Fruit fly (Drosophila melanogaster): ENCODE results near the gene Pdp1.

Gene Pdp1

DNA sequence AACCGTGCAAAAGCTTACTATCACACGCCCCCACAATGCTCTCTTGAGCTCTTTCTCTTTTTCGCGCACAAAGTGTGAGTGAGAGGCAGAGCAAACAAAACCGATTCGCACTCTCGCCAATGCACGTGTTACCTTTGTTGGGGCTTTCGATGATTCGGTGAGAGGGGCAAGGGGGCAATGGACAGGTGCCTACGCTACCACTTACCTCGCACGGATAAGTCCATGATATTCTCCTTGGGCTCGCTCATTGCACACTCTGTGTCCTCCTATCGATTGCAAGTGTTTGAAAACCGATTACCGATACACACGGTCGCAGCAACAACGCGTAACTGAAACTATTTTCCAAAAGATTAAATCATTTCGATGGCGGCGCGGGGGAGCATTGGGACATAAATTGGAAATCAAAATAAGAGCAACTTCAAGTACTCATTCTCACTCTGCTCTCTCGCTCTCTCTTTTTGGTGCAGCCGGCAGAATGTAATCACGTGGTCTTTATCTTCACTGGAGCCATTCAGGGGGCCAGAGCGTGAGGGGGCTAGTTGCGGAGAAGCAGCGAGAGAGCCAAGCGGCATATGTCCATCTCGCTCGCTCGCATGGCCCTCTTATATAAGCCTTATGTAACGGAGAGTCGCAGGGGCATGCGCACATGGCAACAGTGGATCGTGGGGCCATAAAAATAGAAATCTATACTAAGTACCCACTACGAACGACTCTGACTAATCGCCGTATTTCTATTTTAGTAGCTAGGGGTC lies at the start of gene Pdp1 (continued):
- TF ChIP-seq Mad (GFP tag; optimal IDR thresholded peaks at IDR 0.05) (no peak), al (GFP tag; IDR thresholded peaks at IDR 0.05) (no peak), exex (tag; optimal IDR thresholded peaks at IDR 0.05) (peak; percentile 74), Meics (GFP tag; optimal IDR thresholded peaks at IDR 0.05) (peak; percentile 7), pita (GFP tag; optimal IDR thresholded peaks at IDR 0.05) (no peak), dysf (GFP tag; IDR thresholded peaks at IDR 0.05) (0 out of 3 replicates have a peak, but pooled peaks have one; percentile 16), tup (GFP tag; optimal IDR thresholded peaks at IDR 0.05) (no peak), knrl (GFP tag; IDR thresholded peaks at IDR 0.05; ENCODE audit: partially characterized antibody) (no peak), CG1792 (GFP tag; optimal IDR thresholded peaks at IDR 0.05) (no peak), pzg (GFP tag; optimal IDR thresholded peaks at IDR 0.05) (no peak), zfh2 (GFP tag; optimal IDR thresholded peaks at IDR 0.05) (no peak), CG7987 (GFP tag; optimal IDR thresholded peaks at IDR 0.05) (peak; percentile 99), fu2 (GFP tag; optimal IDR thresholded peaks at IDR 0.05) (no peak), CG8089 (GFP tag; optimal IDR thresholded peaks at IDR 0.05) (no peak), ro (GFP tag; IDR thresholded peaks at IDR 0.05) (no peak), CG8388 (GFP tag; optimal IDR thresholded peaks at IDR 0.05) (no peak), peb (GFP tag; IDR thresholded peaks at IDR 0.05) (no peak), Sry-β (GFP tag; optimal IDR thresholded peaks at IDR 0.05) (no peak), Pdp1 (GFP tag; optimal IDR thresholded peaks at IDR 0.05) (peak in 1 of 2 experiments; percentile 100), h (optimal IDR thresholded peaks at IDR 0.05) (no peak), insv (GFP tag; optimal IDR thresholded peaks at IDR 0.05) (no peak), CG4282 (GFP tag; optimal IDR thresholded peaks at IDR 0.05) (no peak), amos (GFP tag; IDR thresholded peaks at IDR 0.05; ENCODE audit: partially characterized antibody) (no peak; the same call in 1 of the 2 replicates), Nf-YB (GFP tag; optimal IDR thresholded peaks at IDR 0.05) (no peak), CG6175 (GFP tag; IDR thresholded peaks at IDR 0.05) (no peak), CG17802 (tag; optimal IDR thresholded peaks at IDR 0.05) (no peak), CG17829 (tag; optimal IDR thresholded peaks at IDR 0.05) (peak; percentile 26), gsb (GFP tag; IDR thresholded peaks at IDR 0.05) (no peak), CG16863 (GFP tag; optimal IDR thresholded peaks at IDR 0.05) (no peak), lmd (GFP tag; IDR thresholded peaks at IDR 0.05) (no peak), CG2129 (GFP tag; IDR thresholded peaks at IDR 0.05; ENCODE audit: partially characterized antibody) (no peak), stc (GFP tag; IDR thresholded peaks at IDR 0.05) (0 out of 2 replicates have a peak, but pooled peaks have one; percentile 18), CG16813 (GFP tag; IDR thresholded peaks at IDR 0.05; ENCODE audit: partially characterized antibody) (peak; percentile 39; the same call in 1 of the 3 replicates), Bteb2 (GFP tag; optimal IDR thresholded peaks at IDR 0.05) (no peak), Usf (GFP tag; optimal IDR thresholded peaks at IDR 0.05) (peak; percentile 92), sqz (GFP tag; optimal IDR thresholded peaks at IDR 0.05) (no peak), CG7271 (tag; optimal IDR thresholded peaks at IDR 0.05) (no peak), bbx (GFP tag; IDR thresholded peaks at IDR 0.05; ENCODE audit: partially characterized antibody) (peak; percentile 51), grn (GFP tag; optimal IDR thresholded peaks at IDR 0.05) (peak; percentile 98), CG14667 (GFP tag; IDR thresholded peaks at IDR 0.05) (no peak), prd (optimal IDR thresholded peaks at IDR 0.05) (no peak), prd (GFP tag; IDR thresholded peaks at IDR 0.05) (0 out of 3 replicates have a peak, but pooled peaks have one; percentile 17), Dad (GFP tag; optimal IDR thresholded peaks at IDR 0.05) (no peak), Atf3 (GFP tag; optimal IDR thresholded peaks at IDR 0.05) (no peak), CG15011 (GFP tag; optimal IDR thresholded peaks at IDR 0.05) (no peak), sob (GFP tag; IDR thresholded peaks at IDR 0.05) (no peak), HmgD (GFP tag; optimal IDR thresholded peaks at IDR 0.05) (peak; percentile 37), Neu2 (GFP tag; optimal IDR thresholded peaks at IDR 0.05; ENCODE audit: borderline replicate concordance) (no peak), Max (GFP tag; optimal IDR thresholded peaks at IDR 0.05) (peak; percentile 77), esg (GFP tag; conservative IDR thresholded peaks at IDR 0.05) (no peak)
